Worm (Caenorhabditis elegans) whole organism, mixed stage, embryonic: ENCODE results near the gene wrm-1.

Experiments
- M03D4.4 ChIP-seq: sonication (generic microtip); optimal IDR thresholded peaks from 2 replicates; lab custom pipeline; 2017; ENCODE audit warnings: mild to moderate bottlenecking, missing genetic modification characterization, missing compliant biosample characterization
- ces-1 ChIP-seq: fragments of 150-350 bp; optimal IDR thresholded peaks from 2 replicates; lab custom pipeline; 2014; ENCODE audit warnings: missing biosample characterization, missing genetic modification reagents, missing genetic modification characterization
- hlh-1 ChIP-seq: fragments of 150-350 bp; optimal IDR thresholded peaks from 2 replicates; lab custom pipeline; 2014; ENCODE audit warnings: missing biosample characterization, missing genetic modification reagents, missing genetic modification characterization
- pha-4 ChIP-seq: fragments of 150-350 bp; optimal IDR thresholded peaks from 2 replicates; lab custom pipeline; 2018; ENCODE audit warnings: missing biosample characterization, missing genetic modification reagents, missing genetic modification characterization
- zip-8 ChIP-seq: fragments of 150-350 bp; optimal IDR thresholded peaks from 2 replicates; lab custom pipeline; 2014; ENCODE audit warnings: missing biosample characterization, missing genetic modification characterization

DNA sequence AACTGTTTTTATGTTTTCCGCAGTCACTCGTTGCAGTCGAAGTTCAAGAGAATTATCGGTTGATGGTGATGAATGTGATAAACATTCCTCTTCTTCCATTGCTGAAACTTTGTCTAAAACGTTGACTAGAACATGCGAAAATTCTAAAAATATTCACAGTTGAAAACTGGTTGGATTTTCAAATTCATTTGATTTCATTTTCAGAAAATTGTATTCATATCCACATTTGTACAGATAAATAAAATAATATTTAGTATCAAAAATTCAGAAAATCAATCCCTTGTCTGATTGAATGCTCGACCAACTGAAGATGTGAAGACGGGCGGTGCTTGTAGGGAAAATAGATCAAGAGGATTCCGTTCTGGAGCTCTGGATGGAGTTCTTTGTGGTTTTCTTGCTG is 44.9 kb upstream of the wrm-1 start, which contains the start of gene F54E7.9:
- no peak for TF ChIP-seq zip-8 (tag; lab: Kevin White, UChicago)
- no peak for TF ChIP-seq hlh-1 (tag; lab: Kevin White, UChicago)
- TF ChIP-seq ces-1 (GFP tag; lab: Kevin White, UChicago) = no peak
- no peak for TF ChIP-seq pha-4 (tag; lab: Kevin White, UChicago)
- no peak for TF ChIP-seq M03D4.4 (tag; lab: Kevin White, UChicago)
